Worm (Caenorhabditis elegans) whole organism, mixed stage, embryonic: ENCODE measurements around the gene Y48A5A.1.

Experiments used
- lin-13 ChIP-seq: fragments of 150-350 bp; optimal IDR thresholded peaks from 2 replicates; lab custom pipeline; 2014; ENCODE audit warnings: missing biosample characterization, missing genetic modification characterization
- lsy-2 ChIP-seq: fragments of 150-350 bp; optimal IDR thresholded peaks from 2 replicates; lab custom pipeline; 2014; ENCODE audit warnings: missing biosample characterization, missing genetic modification characterization
- unc-62 ChIP-seq: fragments of 150-350 bp; optimal IDR thresholded peaks from 2 replicates; lab custom pipeline; 2014; ENCODE audit warnings: missing biosample characterization, missing genetic modification reagents, missing genetic modification characterization
- ztf-11 ChIP-seq: fragments of 150-350 bp; optimal IDR thresholded peaks from 2 replicates; lab custom pipeline; 2014; ENCODE audit warnings: missing biosample characterization, missing genetic modification characterization

DNA sequence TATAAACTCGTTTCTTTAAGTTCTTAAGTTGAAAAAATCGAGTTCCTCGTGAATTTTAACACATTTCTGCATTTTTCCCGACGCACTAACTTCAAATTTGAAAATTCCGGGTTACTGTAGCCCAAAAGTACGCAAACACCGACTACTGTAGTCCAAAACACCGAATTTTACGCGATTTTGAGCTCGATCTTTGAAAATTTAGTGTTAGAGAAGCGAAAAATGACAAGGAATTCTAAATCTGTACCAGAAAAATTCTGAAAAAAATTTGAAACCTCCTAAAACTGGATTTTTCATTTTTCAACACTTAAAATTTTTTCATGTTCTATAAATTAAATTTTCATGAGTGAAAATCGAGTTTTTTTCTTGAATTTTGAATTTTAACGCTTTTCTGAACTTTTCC lies 20.1 kb upstream of the Y48A5A.1 start:
- TF ChIP-seq ztf-11, result no peak
- TF ChIP-seq lsy-2 (tag; lab: Kevin White, UChicago), result no peak
- TF ChIP-seq unc-62 (GFP tag; lab: Kevin White, UChicago), result no peak
- no peak for TF ChIP-seq lin-13
